Worm (Caenorhabditis elegans) whole organism, late embryonic: ENCODE measurements around the gene Y46G5A.47.

ENCODE experiments used
- C38D4.7 ChIP-seq: fragments of 200-800 bp; sonication (Bioruptor generic); optimal IDR thresholded peaks from 2 replicates; lab custom pipeline; 2018; ENCODE audit warnings: mild to moderate bottlenecking, missing genetic modification characterization, moderate library complexity, missing compliant biosample characterization
- K02D7.2 ChIP-seq: sonication (generic microtip); optimal IDR thresholded peaks from 2 replicates; lab custom pipeline; 2017; ENCODE audit warnings: mild to moderate bottlenecking, missing genetic modification characterization, missing compliant biosample characterization
- K09A11.1 ChIP-seq: sonication (generic microtip); optimal IDR thresholded peaks from 2 replicates; lab custom pipeline; 2017; ENCODE audit warnings: antibody characterized with exemption, mild to moderate bottlenecking, missing genetic modification characterization, missing compliant biosample characterization; ENCODE audit not compliant: insufficient read depth
- T23F11.4 ChIP-seq: fragments of 200-800 bp; sonication (Bioruptor generic); optimal IDR thresholded peaks from 2 replicates; lab custom pipeline; 2018; ENCODE audit warnings: mild to moderate bottlenecking, missing genetic modification characterization, missing compliant biosample characterization
- ahr-1 ChIP-seq: sonication (generic microtip); optimal IDR thresholded peaks from 2 replicates; lab custom pipeline; 2016; ENCODE audit warnings: missing genetic modification characterization, missing compliant biosample characterization
- ama-1 ChIP-seq: fragments of 150-350 bp; optimal IDR thresholded peaks from 2 replicates; lab custom pipeline; 2014
- ceh-19 ChIP-seq: fragments of 200-800 bp; sonication (Bioruptor generic); optimal IDR thresholded peaks from 2 replicates; lab custom pipeline; 2018; ENCODE audit warnings: mild to moderate bottlenecking, missing genetic modification characterization, missing compliant biosample characterization
- ceh-22 ChIP-seq: sonication (generic microtip); optimal IDR thresholded peaks from 2 replicates; lab custom pipeline; 2017; ENCODE audit warnings: missing biosample characterization, missing genetic modification characterization
- ceh-30 ChIP-seq: fragments of 150-350 bp; optimal IDR thresholded peaks from 2 replicates; lab custom pipeline; 2014; ENCODE audit warnings: missing biosample characterization, missing genetic modification characterization
- ceh-34 ChIP-seq: sonication (generic microtip); optimal IDR thresholded peaks from 2 replicates; lab custom pipeline; 2016; ENCODE audit warnings: mild to moderate bottlenecking, missing genetic modification characterization, missing compliant biosample characterization
- ceh-45 ChIP-seq: fragments of 200-800 bp; sonication (Bioruptor generic); IDR thresholded peaks from 2 replicates; pipeline ENCODE4 v1.3.6; 2022; ENCODE audit warnings: missing genetic modification reagents, missing genetic modification characterization, missing compliant biosample characterization
- che-1 ChIP-seq: sonication (generic microtip); optimal IDR thresholded peaks from 2 replicates; lab custom pipeline; 2016; ENCODE audit warnings: mild to moderate bottlenecking, missing genetic modification characterization, missing compliant biosample characterization
- fax-1 ChIP-seq: sonication (generic microtip); optimal IDR thresholded peaks from 2 replicates; lab custom pipeline; 2016; ENCODE audit warnings: missing genotype, missing genetic modification characterization, missing compliant biosample characterization
- gmeb-2 ChIP-seq: sonication (generic microtip); optimal IDR thresholded peaks from 2 replicates; lab custom pipeline; 2016; ENCODE audit warnings: missing genetic modification characterization, inconsistent platforms, missing compliant biosample characterization
- hlh-15 ChIP-seq: sonication (generic microtip); optimal IDR thresholded peaks from 2 replicates; lab custom pipeline; 2016; ENCODE audit warnings: missing genetic modification characterization, missing compliant biosample characterization
- hlh-6 ChIP-seq: sonication (generic microtip); optimal IDR thresholded peaks from 2 replicates; lab custom pipeline; 2016; ENCODE audit warnings: missing genotype, missing genetic modification characterization, missing compliant biosample characterization
- lim-6 ChIP-seq: sonication (generic microtip); optimal IDR thresholded peaks from 2 replicates; lab custom pipeline; 2016; ENCODE audit warnings: missing genetic modification characterization, missing compliant biosample characterization
- nfya-1 ChIP-seq: sonication (generic microtip); optimal IDR thresholded peaks from 2 replicates; lab custom pipeline; 2017; ENCODE audit warnings: missing genetic modification characterization, mild to moderate bottlenecking, missing compliant biosample characterization, antibody characterized with exemption, moderate library complexity
- odd-2 ChIP-seq: sonication (generic microtip); optimal IDR thresholded peaks from 2 replicates; lab custom pipeline; 2017; ENCODE audit warnings: antibody characterized with exemption, mild to moderate bottlenecking, missing genetic modification characterization, missing compliant biosample characterization
- pat-9 ChIP-seq: fragments of 200-800 bp; sonication (Bioruptor generic); optimal IDR thresholded peaks from 2 replicates; lab custom pipeline; 2018; ENCODE audit warnings: mild to moderate bottlenecking, missing genetic modification characterization, moderate library complexity, missing compliant biosample characterization
- pha-2 ChIP-seq: sonication (generic microtip); optimal IDR thresholded peaks from 2 replicates; lab custom pipeline; 2017; ENCODE audit warnings: mild to moderate bottlenecking, missing genetic modification characterization, missing compliant biosample characterization
- pha-4 ChIP-seq: fragments of 150-350 bp; optimal IDR thresholded peaks from 2 replicates; lab custom pipeline; 2018; ENCODE audit warnings: missing biosample characterization, missing genetic modification reagents, missing genetic modification characterization
- ref-2 ChIP-seq: sonication (generic microtip); optimal IDR thresholded peaks from 2 replicates; lab custom pipeline; 2016; ENCODE audit warnings: missing genetic modification characterization, missing compliant biosample characterization
- sox-4 ChIP-seq: sonication (generic microtip); optimal IDR thresholded peaks from 2 replicates; lab custom pipeline; 2017; ENCODE audit warnings: mild to moderate bottlenecking, missing genetic modification characterization, inconsistent platforms, missing compliant biosample characterization
- tbx-7 ChIP-seq: sonication (generic microtip); optimal IDR thresholded peaks from 2 replicates; lab custom pipeline; 2016; ENCODE audit warnings: missing genotype, missing genetic modification characterization, missing compliant biosample characterization
- unc-3 ChIP-seq, 2 experiments: fragments of 200-800 bp in 1 of 2; sonication (Bioruptor generic) in 1 of 2; sonication (generic microtip) in 1 of 2; conservative IDR thresholded peaks in 1 of 2; optimal IDR thresholded peaks in 1 of 2; 2 replicates each; pipeline versions ENCODE4 v1.3.6 to Lab custom; 2016 to 2022; ENCODE audit warnings: missing compliant biosample characterization in 2 of 2, missing genetic modification characterization in 2 of 2, missing genetic modification reagents in 1 of 2
- unc-42 ChIP-seq: sonication (generic microtip); optimal IDR thresholded peaks from 2 replicates; lab custom pipeline; 2016; ENCODE audit warnings: missing genotype, missing genetic modification characterization, missing compliant biosample characterization
- unc-55 ChIP-seq: sonication (generic microtip); optimal IDR thresholded peaks from 2 replicates; lab custom pipeline; 2017; ENCODE audit warnings: missing biosample characterization, missing genetic modification reagents, missing genetic modification characterization

Y46G5A.47 gene

ce11 chrII:12798814-12799213, 6.3 kb downstream of the Y46G5A.47 start (continued):
- TF ChIP-seq pha-4 = no peak
- no peak for TF ChIP-seq ahr-1
- TF ChIP-seq gmeb-2 (tag; lab: Kevin White, UChicago) = no peak
- TF ChIP-seq ceh-30 (tag; lab: Kevin White, UChicago) = no peak
- peak; percentile 13 for TF ChIP-seq unc-55 (GFP tag; lab: Kevin White, UChicago)
- no peak for TF ChIP-seq T23F11.4
- TF ChIP-seq hlh-6 = peak; percentile 77
- no peak for TF ChIP-seq ceh-45 (GFP tag; lab: Robert Waterston, UW)
- no peak for TF ChIP-seq ceh-22
- no peak for TF ChIP-seq pha-2
- TF ChIP-seq hlh-15 (tag; lab: Kevin White, UChicago) = no peak
- no peak for TF ChIP-seq K02D7.2 (tag; lab: Kevin White, UChicago)
- no peak for TF ChIP-seq K09A11.1 (tag; lab: Kevin White, UChicago)
- no peak for TF ChIP-seq ceh-34 (tag; lab: Kevin White, UChicago)
- TF ChIP-seq ref-2 (tag; lab: Kevin White, UChicago) = peak; percentile 63
- TF ChIP-seq, all 69 proteins: peak for 14

- TF ChIP-seq ahr-1 = no peak
- TF ChIP-seq hlh-6 = peak; percentile 31
- peak; percentile 5 for TF ChIP-seq nfya-1 (tag; lab: Kevin White, UChicago)
- peak; percentile 30 for TF ChIP-seq unc-42 (tag; lab: Kevin White, UChicago)
- no peak for TF ChIP-seq tbx-7 (tag; lab: Kevin White, UChicago)
Observed at ce11 chrII:12797211-12797794, 7.8 kb downstream of the Y46G5A.47 start.

- TF ChIP-seq fax-1 = no peak
- TF ChIP-seq ceh-19 (GFP tag; lab: Kevin White, UChicago) = no peak
Observed at ce11 chrII:12796040-12796502, 9.0 kb downstream of the Y46G5A.47 start, which contains the start of gene cpt-1. Gene cpt-1 (minus strand): TSS chrII:12796452.

ce11 chrII:12795188-12795587, 9.9 kb downstream of the Y46G5A.47 start:
- TF ChIP-seq hlh-6 (peak; percentile 20), ama-1 (lab: Kevin White, UChicago) (no peak)
- TF ChIP-seq, all 69 proteins: peak for 1

- TF ChIP-seq nfya-1 (tag; lab: Kevin White, UChicago) = peak; percentile 97
- TF ChIP-seq lim-6 (tag; lab: Kevin White, UChicago) = no peak
Observed at ce11 chrII:12790392-12790791, 14.7 kb downstream of the Y46G5A.47 start.

- peak; percentile 28 for TF ChIP-seq hlh-6
- no peak for TF ChIP-seq odd-2
Observed at ce11 chrII:12789497-12789896, 15.6 kb downstream of the Y46G5A.47 start.

- TF ChIP-seq C38D4.7 (peak; percentile 29), hlh-6 (peak; percentile 30), ahr-1 (no peak), pat-9 (tag; lab: Kevin White, UChicago) (no peak), ref-2 (tag; lab: Kevin White, UChicago) (no peak), odd-2 (no peak), unc-3 (GFP tag; conservative IDR thresholded peaks at IDR 0.05; lab: Robert Waterston, UW) (no peak), unc-3 (tag; optimal IDR thresholded peaks at IDR 0.05; lab: Kevin White, UChicago) (no peak), sox-4 (tag; lab: Kevin White, UChicago) (no peak), che-1 (tag; lab: Kevin White, UChicago) (no peak)
Observed at ce11 chrII:12787831-12788248, 17.3 kb downstream of the Y46G5A.47 start, which contains the start of gene alkb-7. Gene alkb-7 (minus strand): TSS chrII:12788153.
